Fruit fly (Drosophila melanogaster): Measurements from ENCODE around the gene Prx4.

- TF ChIP-seq jim (GFP tag; optimal IDR thresholded peaks at IDR 0.05) (no peak), Hr78 (GFP tag; optimal IDR thresholded peaks at IDR 0.05) (no peak), pan (optimal IDR thresholded peaks at IDR 0.05) (no peak), brk (GFP tag; optimal IDR thresholded peaks at IDR 0.05) (no peak), tai (GFP tag; optimal IDR thresholded peaks at IDR 0.05) (no peak), br (GFP tag; optimal IDR thresholded peaks at IDR 0.05) (peak; percentile 21), dmrt93B (GFP tag; optimal IDR thresholded peaks at IDR 0.05) (no peak), rgr (GFP tag; optimal IDR thresholded peaks at IDR 0.05) (no peak), Hnf4 (GFP tag; optimal IDR thresholded peaks at IDR 0.05) (no peak), sv (GFP tag; optimal IDR thresholded peaks at IDR 0.05) (no peak), Abd-B (GFP tag; optimal IDR thresholded peaks at IDR 0.05) (no peak), Jra (GFP tag; optimal IDR thresholded peaks at IDR 0.05) (no peak), h (GFP tag; optimal IDR thresholded peaks at IDR 0.05) (peak; percentile 54), GATAd (GFP tag; optimal IDR thresholded peaks at IDR 0.05) (no peak)
Observed at dm6 chr3L:3073460-3073859, 31.3 kb downstream of the Prx4 start.
